Fruit fly (Drosophila melanogaster) whole organism, prepupa: ENCODE measurements around the gene Arpc1.

Source experiments
- Blimp-1 ChIP-seq: fragments of 200-800 bp; sonication (Bioruptor generic); optimal IDR thresholded peaks from 3 replicates; lab custom pipeline; 2017; ENCODE audit warnings: missing biosample characterization, missing genetic modification characterization, mild to moderate bottlenecking, moderate library complexity, missing genetic modification reagents
- CG10631 ChIP-seq: fragments of 200-800 bp; sonication (Bioruptor generic); optimal IDR thresholded peaks from 2 replicates; lab custom pipeline; 2016; ENCODE audit warnings: missing biosample characterization, missing genetic modification characterization
- CG10669 ChIP-seq: fragments of 200-800 bp; sonication (Bioruptor generic); optimal IDR thresholded peaks from 3 replicates; lab custom pipeline; 2018; ENCODE audit warnings: missing biosample characterization, mild to moderate bottlenecking, missing genetic modification characterization, moderate library complexity
- CG16779 ChIP-seq: fragments of 200-800 bp; sonication (Bioruptor generic); optimal IDR thresholded peaks from 3 replicates; lab custom pipeline; 2017; ENCODE audit warnings: missing biosample characterization, mild to moderate bottlenecking, missing genetic modification characterization
- CG31627 ChIP-seq: fragments of 200-800 bp; sonication (Bioruptor generic); optimal IDR thresholded peaks from 3 replicates; lab custom pipeline; 2016; ENCODE audit warnings: missing biosample characterization, missing genetic modification characterization
- CG4318 ChIP-seq: fragments of 200-800 bp; sonication (Bioruptor generic); optimal IDR thresholded peaks from 3 replicates; lab custom pipeline; 2017; ENCODE audit warnings: missing biosample characterization, mild to moderate bottlenecking, missing genetic modification characterization
- CG6854 ChIP-seq: fragments of 200-800 bp; sonication (Bioruptor generic); optimal IDR thresholded peaks from 2 replicates; lab custom pipeline; 2017; ENCODE audit warnings: missing biosample characterization, mild to moderate bottlenecking, missing genetic modification characterization
- CG8632 ChIP-seq: fragments of 200-800 bp; sonication (Bioruptor generic); optimal IDR thresholded peaks from 3 replicates; lab custom pipeline; 2016; ENCODE audit warnings: missing biosample characterization, missing genetic modification characterization
- Met ChIP-seq: fragments of 200-800 bp; sonication (Bioruptor generic); optimal IDR thresholded peaks from 3 replicates; lab custom pipeline; 2016; ENCODE audit warnings: missing biosample characterization, missing genetic modification characterization
- Sox15 ChIP-seq: fragments of 200-800 bp; sonication (Bioruptor generic); optimal IDR thresholded peaks from 3 replicates; lab custom pipeline; 2016; ENCODE audit warnings: missing biosample characterization, missing genetic modification characterization
- acj6 ChIP-seq: fragments of 200-800 bp; sonication (Bioruptor generic); optimal IDR thresholded peaks from 3 replicates; lab custom pipeline; 2016; ENCODE audit warnings: missing biosample characterization, missing genetic modification characterization
- fd85E ChIP-seq: fragments of 200-800 bp; sonication (Bioruptor generic); optimal IDR thresholded peaks from 3 replicates; lab custom pipeline; 2016; ENCODE audit warnings: missing biosample characterization, missing genetic modification characterization
- svp ChIP-seq: fragments of 200-800 bp; sonication (Bioruptor generic); peaks from one replicate; lab custom pipeline; 2016; ENCODE audit warnings: missing biosample characterization, missing genetic modification characterization
- topi ChIP-seq: fragments of 200-800 bp; sonication (Bioruptor generic); optimal IDR thresholded peaks from 3 replicates; lab custom pipeline; 2016; ENCODE audit warnings: missing biosample characterization, missing genetic modification characterization

- TF ChIP-seq CG31627 = no peak
- no peak for TF ChIP-seq topi (GFP tag; lab: Kevin White, UChicago)
- no peak for TF ChIP-seq CG4318 (GFP tag; lab: Kevin White, UChicago)
- no peak for TF ChIP-seq acj6 (GFP tag; lab: Kevin White, UChicago)
- no peak for TF ChIP-seq fd85E (GFP tag; lab: Kevin White, UChicago)
- no peak for TF ChIP-seq Sox15 (GFP tag; lab: Kevin White, UChicago)
- no peak for TF ChIP-seq CG10669 (GFP tag; lab: Kevin White, UChicago)
- no peak for TF ChIP-seq Met (GFP tag; lab: Kevin White, UChicago)
- no peak for TF ChIP-seq Blimp-1 (GFP tag; lab: Kevin White, UChicago)
- no peak for TF ChIP-seq CG8632 (GFP tag; lab: Kevin White, UChicago)
- TF ChIP-seq svp (GFP tag; lab: Kevin White, UChicago) = no peak
- TF ChIP-seq CG10631 (GFP tag; lab: Kevin White, UChicago) = no peak
- TF ChIP-seq CG6854 = no peak
- no peak for TF ChIP-seq CG16779
These were observed 45.3 kb downstream of the Arpc1 start, which contains the start of gene CG16890 for dm6 chr2L:13784155-13784681.
